Worm (Caenorhabditis elegans) whole organism, L2 larva: ENCODE measurements around the gene tomm-70.
A peak's percentile ranks its signal among the peaks of the same experiment; 100 is the strongest.

Experiments
- C34F6.9 ChIP-seq: fragments of 150-350 bp; optimal IDR thresholded peaks from 2 replicates; lab custom pipeline; 2014; ENCODE audit warnings: missing biosample characterization, missing genetic modification characterization
- F13H6.1 ChIP-seq: sonication (generic microtip); optimal IDR thresholded peaks from 2 replicates; lab custom pipeline; 2016; ENCODE audit warnings: missing genetic modification characterization, missing compliant biosample characterization
- R02D3.7 ChIP-seq: fragments of 150-350 bp; optimal IDR thresholded peaks from 2 replicates; lab custom pipeline; 2014; ENCODE audit warnings: missing biosample characterization, missing genetic modification characterization
- Y55F3AM.14 ChIP-seq: fragments of 200-800 bp; sonication (Bioruptor generic); optimal IDR thresholded peaks from 2 replicates; lab custom pipeline; 2018; ENCODE audit warnings: mild to moderate bottlenecking, missing genetic modification characterization, missing compliant biosample characterization
- ZK546.5 ChIP-seq: sonication (generic microtip); optimal IDR thresholded peaks from 2 replicates; lab custom pipeline; 2017; ENCODE audit warnings: missing biosample characterization, missing genetic modification characterization
- alr-1 ChIP-seq: fragments of 150-350 bp; optimal IDR thresholded peaks from 2 replicates; lab custom pipeline; 2014; ENCODE audit warnings: missing biosample characterization, missing genetic modification characterization
- aly-2 ChIP-seq: fragments of 150-350 bp; optimal IDR thresholded peaks from 2 replicates; lab custom pipeline; 2014; ENCODE audit warnings: missing biosample characterization, missing genetic modification characterization
- ama-1 ChIP-seq: fragments of 150-350 bp; optimal IDR thresholded peaks from 2 replicates; lab custom pipeline; 2018; ENCODE audit warnings: inconsistent platforms
- blmp-1 ChIP-seq: sonication (generic microtip); optimal IDR thresholded peaks from 2 replicates; lab custom pipeline; 2017; ENCODE audit warnings: missing genetic modification characterization, mild to moderate bottlenecking, missing compliant biosample characterization, antibody characterized with exemption, moderate library complexity; ENCODE audit not compliant: insufficient read depth
- ceh-16 ChIP-seq: fragments of 150-350 bp; optimal IDR thresholded peaks from 2 replicates; lab custom pipeline; 2014; ENCODE audit warnings: missing biosample characterization, missing genetic modification characterization
- ceh-82 ChIP-seq: fragments of 150-350 bp; optimal IDR thresholded peaks from 2 replicates; lab custom pipeline; 2014; ENCODE audit warnings: missing biosample characterization, missing genetic modification characterization
- crh-2 ChIP-seq: sonication (generic microtip); optimal IDR thresholded peaks from 2 replicates; lab custom pipeline; 2017; ENCODE audit warnings: missing biosample characterization, missing genetic modification characterization
- dmd-4 ChIP-seq: sonication (generic microtip); optimal IDR thresholded peaks from 2 replicates; lab custom pipeline; 2017; ENCODE audit warnings: missing biosample characterization, missing genetic modification characterization
- egl-27 ChIP-seq: sonication (generic microtip); optimal IDR thresholded peaks from 3 replicates; lab custom pipeline; 2017; ENCODE audit warnings: missing biosample characterization, missing genetic modification reagents, missing genetic modification characterization
- elt-1 ChIP-seq: fragments of 150-350 bp; optimal IDR thresholded peaks from 2 replicates; lab custom pipeline; 2014; ENCODE audit warnings: missing biosample characterization, missing genetic modification characterization
- elt-3 ChIP-seq: sonication (generic microtip); optimal IDR thresholded peaks from 2 replicates; lab custom pipeline; 2017; ENCODE audit warnings: missing biosample characterization, missing genetic modification characterization
- fos-1 ChIP-seq: fragments of 150-350 bp; optimal IDR thresholded peaks from 2 replicates; lab custom pipeline; 2014; ENCODE audit warnings: missing biosample characterization, missing genetic modification characterization
- gmeb-1 ChIP-seq: fragments of 150-350 bp; optimal IDR thresholded peaks from 2 replicates; lab custom pipeline; 2014; ENCODE audit warnings: missing biosample characterization, missing genetic modification characterization
- lin-11 ChIP-seq: fragments of 150-350 bp; sonication (generic microtip); optimal IDR thresholded peaks from 2 replicates; lab custom pipeline; 2014; ENCODE audit warnings: missing biosample characterization, missing genetic modification characterization, inconsistent platforms, mixed read lengths
- lin-13 ChIP-seq: fragments of 150-350 bp; optimal IDR thresholded peaks from 2 replicates; lab custom pipeline; 2014; ENCODE audit warnings: missing biosample characterization, missing genetic modification reagents, missing genetic modification characterization
- lin-39 ChIP-seq: fragments of 150-350 bp; optimal IDR thresholded peaks from 2 replicates; lab custom pipeline; 2014; ENCODE audit warnings: missing biosample characterization, missing genetic modification reagents, missing genetic modification characterization
- lsy-2 ChIP-seq, 2 experiments: fragments of 150-350 bp in 1 of 2; sonication (generic microtip) in 1 of 2; optimal IDR thresholded peaks; 2 replicates each; lab custom pipeline; 2014 to 2017; ENCODE audit warnings: missing biosample characterization in 2 of 2, missing genetic modification characterization in 2 of 2
- mab-5 ChIP-seq: fragments of 150-350 bp; optimal IDR thresholded peaks from 2 replicates; lab custom pipeline; 2014; ENCODE audit warnings: missing biosample characterization, missing genetic modification characterization
- mbf-1 ChIP-seq: sonication (generic microtip); optimal IDR thresholded peaks from 2 replicates; lab custom pipeline; 2017; ENCODE audit warnings: missing biosample characterization, missing genetic modification characterization
- mdl-1 ChIP-seq, 2 experiments: fragments of 150-350 bp in 1 of 2; sonication (generic microtip) in 1 of 2; optimal IDR thresholded peaks; 2 replicates each; lab custom pipeline; 2017; ENCODE audit warnings: missing biosample characterization in 2 of 2, missing genetic modification characterization in 2 of 2
- nhr-10 ChIP-seq: sonication (generic microtip); optimal IDR thresholded peaks from 2 replicates; lab custom pipeline; 2017; ENCODE audit warnings: missing biosample characterization, missing genetic modification characterization
- nhr-11 ChIP-seq: fragments of 150-350 bp; optimal IDR thresholded peaks from 2 replicates; lab custom pipeline; 2014; ENCODE audit warnings: missing biosample characterization, missing genetic modification characterization
- nhr-12 ChIP-seq: fragments of 150-350 bp; optimal IDR thresholded peaks from 2 replicates; lab custom pipeline; 2014; ENCODE audit warnings: missing biosample characterization, missing genetic modification characterization
- nhr-129 ChIP-seq: fragments of 150-350 bp; optimal IDR thresholded peaks from 2 replicates; lab custom pipeline; 2014; ENCODE audit warnings: missing biosample characterization, missing genetic modification characterization
- nhr-21 ChIP-seq: fragments of 150-350 bp; optimal IDR thresholded peaks from 2 replicates; lab custom pipeline; 2014; ENCODE audit warnings: missing biosample characterization, missing genetic modification characterization
- nhr-23 ChIP-seq: fragments of 150-350 bp; optimal IDR thresholded peaks from 2 replicates; lab custom pipeline; 2014; ENCODE audit warnings: missing biosample characterization, missing genetic modification reagents, missing genetic modification characterization
- nhr-237 ChIP-seq: fragments of 150-350 bp; optimal IDR thresholded peaks from 2 replicates; lab custom pipeline; 2014; ENCODE audit warnings: missing biosample characterization, missing genetic modification characterization
- nhr-25 ChIP-seq: fragments of 150-350 bp; sonication (generic microtip); optimal IDR thresholded peaks from 3 replicates; lab custom pipeline; 2014; ENCODE audit warnings: missing biosample characterization, missing genetic modification characterization
- nhr-6 ChIP-seq: fragments of 150-350 bp; optimal IDR thresholded peaks from 2 replicates; lab custom pipeline; 2014; ENCODE audit warnings: missing biosample characterization, missing genetic modification characterization
- nhr-77 ChIP-seq: fragments of 150-350 bp; optimal IDR thresholded peaks from 2 replicates; lab custom pipeline; 2014; ENCODE audit warnings: missing biosample characterization, missing genetic modification characterization
- peb-1 ChIP-seq: fragments of 150-350 bp; optimal IDR thresholded peaks from 2 replicates; lab custom pipeline; 2014; ENCODE audit warnings: missing biosample characterization, missing genetic modification characterization
- sem-4 ChIP-seq: fragments of 150-350 bp; optimal IDR thresholded peaks from 2 replicates; lab custom pipeline; 2014; ENCODE audit warnings: missing biosample characterization, missing genetic modification reagents, missing genetic modification characterization
- skn-1 ChIP-seq: sonication (generic microtip); optimal IDR thresholded peaks from 2 replicates; lab custom pipeline; 2017; ENCODE audit warnings: missing biosample characterization, missing genetic modification characterization
- sma-3 ChIP-seq: sonication (generic microtip); optimal IDR thresholded peaks from 2 replicates; lab custom pipeline; 2016; ENCODE audit warnings: missing genetic modification reagents, missing genetic modification characterization, missing compliant biosample characterization
- sma-9 ChIP-seq, 2 experiments: fragments of 150-350 bp in 1 of 2; sonication (generic microtip) in 1 of 2; optimal IDR thresholded peaks; 2 replicates each; lab custom pipeline; 2014 to 2016; ENCODE audit warnings: missing genetic modification characterization in 2 of 2, mild to moderate bottlenecking in 1 of 2, missing biosample characterization in 1 of 2, missing compliant biosample characterization in 1 of 2, missing genetic modification reagents in 1 of 2, moderate library complexity in 1 of 2
- snpc-4 ChIP-seq: fragments of 150-350 bp; optimal IDR thresholded peaks from 2 replicates; lab custom pipeline; 2014; ENCODE audit warnings: missing biosample characterization, missing genetic modification characterization
- unc-39 ChIP-seq: fragments of 150-350 bp; optimal IDR thresholded peaks from 2 replicates; lab custom pipeline; 2014; ENCODE audit warnings: missing biosample characterization, missing genetic modification characterization
- unc-55 ChIP-seq: fragments of 150-350 bp; sonication (generic microtip); optimal IDR thresholded peaks from 3 replicates; lab custom pipeline; 2014; ENCODE audit warnings: missing biosample characterization, missing genetic modification reagents, missing genetic modification characterization
- unc-62 ChIP-seq: fragments of 150-350 bp; optimal IDR thresholded peaks from 2 replicates; lab custom pipeline; 2014; ENCODE audit warnings: missing biosample characterization, missing genetic modification reagents, missing genetic modification characterization
- zag-1 ChIP-seq: fragments of 150-350 bp; optimal IDR thresholded peaks from 2 replicates; lab custom pipeline; 2014; ENCODE audit warnings: missing biosample characterization, missing genetic modification characterization
- ztf-1 ChIP-seq: fragments of 200-800 bp; sonication (Bioruptor generic); conservative IDR thresholded peaks from 2 replicates; pipeline ENCODE4 v1.3.6; 2022; ENCODE audit warnings: missing genetic modification characterization, missing compliant biosample characterization
- ztf-11 ChIP-seq: sonication (generic microtip); optimal IDR thresholded peaks from 2 replicates; lab custom pipeline; 2017; ENCODE audit warnings: missing biosample characterization, missing genetic modification characterization
- ztf-4 ChIP-seq: fragments of 150-350 bp; optimal IDR thresholded peaks from 2 replicates; lab custom pipeline; 2014; ENCODE audit warnings: missing biosample characterization, missing genetic modification characterization

Gene tomm-70

DNA sequence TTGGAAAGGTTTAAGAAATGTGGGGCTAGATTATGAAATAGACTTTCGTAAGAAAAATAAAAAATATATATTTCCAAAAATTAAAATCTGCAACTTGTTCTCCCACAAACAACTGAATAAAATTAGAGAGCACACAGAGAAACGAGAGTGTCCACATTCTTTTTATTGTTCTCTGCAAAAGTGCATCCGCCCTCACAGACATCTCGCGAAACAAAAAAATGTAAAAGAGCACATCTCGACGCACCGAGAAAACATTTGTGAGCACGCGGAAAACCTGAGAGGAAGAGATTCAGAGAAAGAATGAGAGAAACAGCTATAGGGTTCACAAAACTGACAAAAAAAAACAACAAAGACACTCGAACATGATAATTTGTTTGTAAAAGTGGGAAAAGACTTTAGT, 27.5 kb upstream of the tomm-70 start:
- no peak for TF ChIP-seq peb-1 (tag; lab: Kevin White, UChicago)
- no peak for TF ChIP-seq ZK546.5 (tag; lab: Kevin White, UChicago)
- peak; percentile 22 for TF ChIP-seq C34F6.9 (tag; lab: Kevin White, UChicago)
- no peak for TF ChIP-seq ceh-82 (tag; lab: Kevin White, UChicago)
- TF ChIP-seq nhr-23 (tag; lab: Kevin White, UChicago): no peak
- peak; percentile 9 for TF ChIP-seq unc-55
- no peak for TF ChIP-seq Y55F3AM.14 (GFP tag; lab: Kevin White, UChicago)
- TF ChIP-seq ztf-4 (tag; lab: Kevin White, UChicago): no peak
- TF ChIP-seq ama-1 (lab: Kevin White, UChicago): no peak
- no peak for TF ChIP-seq lin-13
- TF ChIP-seq lsy-2 (tag; optimal IDR thresholded peaks at IDR 0.05; lab: Kevin White, UChicago): peak in 1 of 2 experiments; percentile 31
- no peak for TF ChIP-seq sma-3
- TF ChIP-seq F13H6.1 (tag; lab: Kevin White, UChicago): peak; percentile 38
- TF ChIP-seq nhr-129 (tag; lab: Kevin White, UChicago): peak; percentile 36
- TF ChIP-seq dmd-4: no peak
- no peak for TF ChIP-seq fos-1 (tag; lab: Kevin White, UChicago)
- peak in 1 of 2 experiments; percentile 15 for TF ChIP-seq mdl-1 (tag; optimal IDR thresholded peaks at IDR 0.05; lab: Kevin White, UChicago)
- no peak for TF ChIP-seq elt-3

DNA sequence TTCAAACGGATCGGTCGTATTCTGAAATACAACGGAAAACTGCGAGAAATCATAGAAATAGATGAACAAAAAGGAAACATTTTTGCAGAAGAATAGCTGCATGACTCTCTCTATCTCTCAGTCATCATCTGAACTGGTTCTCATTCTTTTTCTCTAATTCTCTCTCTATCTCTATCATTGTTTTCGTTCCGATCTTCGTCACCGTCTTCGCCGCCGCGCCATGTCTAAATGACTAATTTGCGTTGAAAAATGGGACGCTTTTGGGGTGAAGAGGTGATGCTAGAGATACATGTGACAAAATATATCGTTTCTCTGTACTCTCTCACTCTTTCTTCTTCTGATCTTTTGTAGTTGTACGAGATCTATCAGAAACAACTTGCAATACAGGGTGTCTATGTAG, 25.9 kb upstream of the tomm-70 start:
- no peak for TF ChIP-seq ZK546.5 (tag; lab: Kevin White, UChicago)
- no peak for TF ChIP-seq aly-2 (tag; lab: Kevin White, UChicago)
- peak; percentile 91 for TF ChIP-seq sma-3
- TF ChIP-seq nhr-11 (tag; lab: Kevin White, UChicago): no peak
- peak; percentile 37 for TF ChIP-seq nhr-129 (tag; lab: Kevin White, UChicago)
- peak; percentile 3 for TF ChIP-seq ztf-4 (tag; lab: Kevin White, UChicago)
- TF ChIP-seq mdl-1 (tag; optimal IDR thresholded peaks at IDR 0.05; lab: Kevin White, UChicago): peak; percentile 43 to 81
- TF ChIP-seq nhr-21 (tag; lab: Kevin White, UChicago): peak; percentile 92
- peak; percentile 14 for TF ChIP-seq nhr-6 (tag; lab: Kevin White, UChicago)
- peak; percentile 95 for TF ChIP-seq nhr-25 (tag; lab: Kevin White, UChicago)
- peak; percentile 83 for TF ChIP-seq blmp-1 (tag; lab: Kevin White, UChicago)
- TF ChIP-seq fos-1 (tag; lab: Kevin White, UChicago): peak; percentile 79
- peak; percentile 56 for TF ChIP-seq egl-27
- TF ChIP-seq elt-1 (tag; lab: Kevin White, UChicago): no peak
- TF ChIP-seq lsy-2 (tag; optimal IDR thresholded peaks at IDR 0.05; lab: Kevin White, UChicago): peak in 1 of 2 experiments; percentile 62
- TF ChIP-seq Y55F3AM.14 (GFP tag; lab: Kevin White, UChicago): no peak
- no peak for TF ChIP-seq nhr-237
- TF ChIP-seq nhr-12: no peak
- TF ChIP-seq sem-4: peak; percentile 47
- no peak for TF ChIP-seq snpc-4 (tag; lab: Kevin White, UChicago)
- TF ChIP-seq skn-1 (tag; lab: Kevin White, UChicago): no peak
- no peak for TF ChIP-seq unc-39 (tag; lab: Kevin White, UChicago)
- TF ChIP-seq unc-62 (GFP tag; lab: Kevin White, UChicago): no peak
- TF ChIP-seq nhr-77 (tag; lab: Kevin White, UChicago): no peak
- TF ChIP-seq ceh-82 (tag; lab: Kevin White, UChicago): no peak
- peak; percentile 44 for TF ChIP-seq C34F6.9 (tag; lab: Kevin White, UChicago)
- no peak for TF ChIP-seq dmd-4
- TF ChIP-seq sma-9 (GFP tag; optimal IDR thresholded peaks at IDR 0.05; lab: Kevin White, UChicago): peak; percentile 73
- no peak for TF ChIP-seq sma-9 (tag; optimal IDR thresholded peaks at IDR 0.05; lab: Kevin White, UChicago)
- peak; percentile 73 for TF ChIP-seq crh-2 (tag; lab: Kevin White, UChicago)
- no peak for TF ChIP-seq ceh-16 (tag; lab: Kevin White, UChicago)
- TF ChIP-seq ztf-11: no peak
- TF ChIP-seq nhr-23 (tag; lab: Kevin White, UChicago): no peak
- TF ChIP-seq alr-1 (tag; lab: Kevin White, UChicago): no peak
- TF ChIP-seq lin-11 (tag; lab: Kevin White, UChicago): no peak
- TF ChIP-seq ama-1 (lab: Kevin White, UChicago): no peak
- no peak for TF ChIP-seq peb-1 (tag; lab: Kevin White, UChicago)
- TF ChIP-seq zag-1: no peak
- TF ChIP-seq R02D3.7 (tag; lab: Kevin White, UChicago): no peak
- TF ChIP-seq elt-3: no peak
- no peak for TF ChIP-seq mbf-1 (tag; lab: Kevin White, UChicago)
- peak; percentile 29 for TF ChIP-seq F13H6.1 (tag; lab: Kevin White, UChicago)
- TF ChIP-seq nhr-10 (tag; lab: Kevin White, UChicago): no peak
- peak; percentile 39 for TF ChIP-seq unc-55
- TF ChIP-seq gmeb-1 (tag; lab: Kevin White, UChicago): peak; percentile 37
- TF ChIP-seq lin-13: peak; percentile 40
- no peak for TF ChIP-seq lin-39
- no peak for TF ChIP-seq ztf-1
- no peak for TF ChIP-seq mab-5
